Worm (Caenorhabditis elegans) whole organism, L3 larva: Measurements from ENCODE around the gene ZC196.4.
A peak's percentile ranks its signal among the peaks of the same experiment; 100 is the strongest.

Source experiments
- aly-2 ChIP-seq: fragments of 150-350 bp; optimal IDR thresholded peaks from 2 replicates; lab custom pipeline; 2014; ENCODE audit warnings: missing biosample characterization, missing genetic modification characterization
- ama-1 ChIP-seq: fragments of 150-350 bp; optimal IDR thresholded peaks from 2 replicates; lab custom pipeline; 2018
- ceh-28 ChIP-seq: fragments of 150-350 bp; optimal IDR thresholded peaks from 2 replicates; lab custom pipeline; 2014; ENCODE audit warnings: missing biosample characterization, missing genetic modification reagents, missing genetic modification characterization
- elt-1 ChIP-seq: fragments of 150-350 bp; optimal IDR thresholded peaks from 2 replicates; lab custom pipeline; 2014; ENCODE audit warnings: missing biosample characterization, missing genetic modification characterization
- elt-2 ChIP-seq: sonication (generic microtip); optimal IDR thresholded peaks from 2 replicates; lab custom pipeline; 2016; ENCODE audit warnings: missing genetic modification reagents, mild to moderate bottlenecking, missing genetic modification characterization, missing compliant biosample characterization
- elt-3 ChIP-seq, 3 experiments: fragments of 150-350 bp in 1 of 3; sonication (generic microtip) in 2 of 3; optimal IDR thresholded peaks; 2 replicates in 2 of 3; 4 replicates in 1 of 3; lab custom pipeline; 2014 to 2017; ENCODE audit warnings: missing biosample characterization in 3 of 3, missing genetic modification characterization in 3 of 3
- lsy-12 ChIP-seq: sonication (generic microtip); optimal IDR thresholded peaks from 2 replicates; lab custom pipeline; 2016; ENCODE audit warnings: mild to moderate bottlenecking, missing genetic modification characterization, missing compliant biosample characterization
- mdl-1 ChIP-seq: fragments of 150-350 bp; optimal IDR thresholded peaks from 2 replicates; lab custom pipeline; 2014; ENCODE audit warnings: missing biosample characterization, missing genetic modification characterization
- mml-1 ChIP-seq: fragments of 150-350 bp; sonication (generic microtip); optimal IDR thresholded peaks from 3 replicates; lab custom pipeline; 2014; ENCODE audit warnings: missing biosample characterization, missing genetic modification characterization
- nhr-12 ChIP-seq: fragments of 150-350 bp; optimal IDR thresholded peaks from 2 replicates; lab custom pipeline; 2014; ENCODE audit warnings: missing biosample characterization, missing genetic modification characterization
- nhr-23 ChIP-seq: fragments of 150-350 bp; optimal IDR thresholded peaks from 2 replicates; lab custom pipeline; 2014; ENCODE audit warnings: missing biosample characterization, missing genetic modification reagents, missing genetic modification characterization
- nhr-25 ChIP-seq: sonication (generic microtip); optimal IDR thresholded peaks from 2 replicates; lab custom pipeline; 2017; ENCODE audit warnings: missing biosample characterization, missing genetic modification characterization
- pha-4 ChIP-seq: fragments of 150-350 bp; optimal IDR thresholded peaks from 2 replicates; lab custom pipeline; 2014; ENCODE audit warnings: missing biosample characterization, missing genetic modification reagents, missing genetic modification characterization

ce11 chrV:8781164-8781563 lies 48.3 kb downstream of the ZC196.4 start:
- TF ChIP-seq nhr-12 (no peak), aly-2 (tag; lab: Kevin White, UChicago) (no peak), ceh-28 (tag; lab: Kevin White, UChicago) (no peak), elt-1 (tag; lab: Kevin White, UChicago) (no peak), elt-2 (peak; percentile 70), lsy-12 (no peak), nhr-23 (tag; lab: Kevin White, UChicago) (no peak), mdl-1 (tag; lab: Kevin White, UChicago) (no peak), mml-1 (no peak), ama-1 (lab: Kevin White, UChicago) (no peak), pha-4 (tag; lab: Kevin White, UChicago) (peak; percentile 4), elt-3 (tag; optimal IDR thresholded peaks at IDR 0.05; lab: Kevin White, UChicago) (no peak), nhr-25 (no peak)
